Fruit fly (Drosophila melanogaster) Kc167 (cell line): ENCODE data around the gene CG14400.

ENCODE experiments used
- Myc ChIP-seq: fragments of >200 bp; optimal IDR thresholded peaks from 2 replicates; lab custom pipeline; 2017; ENCODE audit warnings: missing external identifiers
- Sin3A ChIP-seq: fragments of >200 bp; optimal IDR thresholded peaks from 2 replicates; lab custom pipeline; 2018; ENCODE audit warnings: missing external identifiers
- h ChIP-seq: fragments of >200 bp; optimal IDR thresholded peaks from 3 replicates; lab custom pipeline; 2018; ENCODE audit warnings: missing external identifiers
- insv ChIP-seq: fragments of >200 bp; optimal IDR thresholded peaks from 3 replicates; lab custom pipeline; 2018; ENCODE audit warnings: missing external identifiers
- psq ChIP-seq: fragments of >200 bp; optimal IDR thresholded peaks from 2 replicates; lab custom pipeline; 2017; ENCODE audit warnings: missing external identifiers

DNA sequence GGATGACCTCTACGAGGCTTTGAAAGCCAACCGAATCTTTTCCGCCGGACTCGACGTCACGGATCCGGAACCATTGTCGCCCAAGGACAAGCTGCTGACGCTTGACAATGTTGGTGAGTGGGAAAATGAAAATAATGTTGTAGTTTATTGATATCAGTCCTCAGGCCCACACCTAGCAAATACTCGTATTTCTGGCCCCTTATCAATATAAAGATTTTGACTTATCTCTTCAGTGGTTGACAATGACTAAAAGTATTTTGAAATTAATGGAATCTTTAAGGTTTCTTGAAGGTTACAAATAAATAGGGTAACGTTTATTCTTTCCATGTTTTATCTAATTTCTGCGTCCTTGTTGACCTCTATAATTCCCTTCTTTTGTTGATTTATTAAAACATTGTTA lies 30.6 kb downstream of the CG14400 start:
- TF ChIP-seq psq (lab: Kevin White, UChicago) = no peak
- no peak for TF ChIP-seq Sin3A (lab: Kevin White, UChicago)
- no peak for TF ChIP-seq Myc (lab: Kevin White, UChicago)
- no peak for TF ChIP-seq h (lab: Kevin White, UChicago)
- TF ChIP-seq insv = no peak
